Fruit fly (Drosophila melanogaster): ENCODE results near the gene Gr22d.

Gene Gr22d

DNA sequence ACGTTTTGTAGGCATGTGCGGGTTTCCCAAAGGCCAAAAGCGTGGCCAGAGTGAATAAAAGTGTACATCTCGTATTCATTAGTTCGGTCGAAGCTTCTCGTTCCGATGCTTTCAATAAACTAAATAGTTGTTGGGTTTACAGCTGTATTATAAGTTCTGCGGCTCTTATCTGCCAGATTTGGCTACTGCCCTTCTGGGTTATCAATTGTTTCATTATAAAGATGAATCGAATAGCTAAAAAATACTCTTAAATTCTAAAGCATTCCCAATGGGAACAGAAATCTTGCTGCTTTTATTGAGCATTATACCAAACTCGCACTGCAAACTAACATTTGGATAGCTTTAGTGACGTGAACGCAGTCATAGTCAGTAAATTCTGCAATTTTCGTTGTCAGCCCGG is 36.2 kb upstream of the Gr22d start, which contains the start of gene CG31664:
Gene CG31664 (minus strand): TSS at position 101 of the 400 bp plus-strand sequence.
- no peak for TF ChIP-seq ovo (GFP tag; optimal IDR thresholded peaks at IDR 0.05)
- TF ChIP-seq CG33017 (tag; optimal IDR thresholded peaks at IDR 0.05) = no peak
- no peak for TF ChIP-seq CG1620 (GFP tag; optimal IDR thresholded peaks at IDR 0.05)
- no peak for TF ChIP-seq CG14711 (tag; optimal IDR thresholded peaks at IDR 0.05)
- TF ChIP-seq Clk (GFP tag; optimal IDR thresholded peaks at IDR 0.05) = no peak
- TF ChIP-seq cic (GFP tag; optimal IDR thresholded peaks at IDR 0.05) = no peak
- no peak for TF ChIP-seq CG12768 (GFP tag; optimal IDR thresholded peaks at IDR 0.05)
- TF ChIP-seq bab1 (GFP tag; optimal IDR thresholded peaks at IDR 0.05) = no peak
- TF ChIP-seq Crg-1 (GFP tag; optimal IDR thresholded peaks at IDR 0.05) = no peak
- no peak for TF ChIP-seq CG7045 (GFP tag; optimal IDR thresholded peaks at IDR 0.05)
- TF ChIP-seq Hr96 (GFP tag; optimal IDR thresholded peaks at IDR 0.05) = no peak
- TF ChIP-seq kay (GFP tag; ENCODE audit: borderline replicate concordance) = no peak
- TF ChIP-seq Mnt (GFP tag; optimal IDR thresholded peaks at IDR 0.05) = no peak
- no peak for TF ChIP-seq CG11617 (GFP tag; optimal IDR thresholded peaks at IDR 0.05)
- TF ChIP-seq CG5204 (GFP tag; optimal IDR thresholded peaks at IDR 0.05) = no peak
- TF ChIP-seq pad (GFP tag; optimal IDR thresholded peaks at IDR 0.05) = no peak
- no peak for TF ChIP-seq toe (GFP tag; optimal IDR thresholded peaks at IDR 0.05)
- TF ChIP-seq CG7101 (tag; optimal IDR thresholded peaks at IDR 0.05) = no peak
- no peak for TF ChIP-seq cnc (optimal IDR thresholded peaks at IDR 0.05)

DNA sequence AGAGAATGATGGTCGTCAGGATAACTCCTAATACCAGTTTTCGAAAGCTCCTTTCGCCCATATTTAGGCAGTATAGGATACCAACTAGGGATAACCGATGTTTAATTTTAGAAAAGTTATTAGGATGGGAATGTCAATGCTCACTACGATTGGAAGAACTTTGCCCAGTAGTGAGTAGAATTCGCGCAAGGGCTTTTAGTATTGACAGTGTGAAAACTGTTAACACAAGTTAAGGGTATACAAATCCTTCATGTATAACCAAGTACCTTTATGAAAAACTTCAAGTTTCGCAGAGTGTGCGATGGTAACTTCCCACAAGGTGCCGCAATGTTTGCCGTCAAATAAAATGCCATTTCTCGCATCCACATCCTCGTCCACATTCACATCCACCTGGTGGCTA is 33.1 kb upstream of the Gr22d start, which contains the start of gene CG31933:
Gene CG31933 (minus strand): TSS at position 101 of the 400 bp plus-strand sequence.
- TF ChIP-seq bab1 (GFP tag; optimal IDR thresholded peaks at IDR 0.05) (no peak), Hr96 (GFP tag; optimal IDR thresholded peaks at IDR 0.05) (no peak), CG33017 (tag; optimal IDR thresholded peaks at IDR 0.05) (no peak), CG7101 (tag; optimal IDR thresholded peaks at IDR 0.05) (no peak), tj (GFP tag; optimal IDR thresholded peaks at IDR 0.05) (no peak), Mnt (GFP tag; optimal IDR thresholded peaks at IDR 0.05) (no peak)

DNA sequence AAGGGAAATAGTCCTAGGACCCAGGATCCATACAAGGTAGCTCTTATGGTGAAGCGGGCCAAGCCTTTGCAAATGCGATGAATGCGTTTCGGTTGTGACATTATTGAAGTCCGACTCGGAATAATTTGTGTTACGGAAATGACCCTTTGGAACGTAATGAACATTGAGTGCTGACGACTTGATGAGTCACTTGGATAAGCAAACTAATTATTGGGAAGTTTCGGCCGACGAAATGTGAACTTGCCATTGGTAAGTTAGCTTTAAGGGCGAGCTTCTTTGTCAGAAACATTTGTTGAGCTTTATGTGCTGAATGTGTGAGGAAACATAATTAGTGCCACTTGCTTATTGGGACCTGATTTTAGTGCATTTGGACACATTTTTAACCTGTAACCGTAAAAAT is 4.7 kb upstream of the Gr22d start, which contains the start of gene Gr22a:
Gene Gr22a (minus strand): TSS at position 101 of the 400 bp plus-strand sequence.
- TF ChIP-seq Clk (GFP tag; optimal IDR thresholded peaks at IDR 0.05) (no peak), toe (GFP tag; optimal IDR thresholded peaks at IDR 0.05) (no peak), CG12768 (GFP tag; optimal IDR thresholded peaks at IDR 0.05) (no peak), tj (GFP tag; optimal IDR thresholded peaks at IDR 0.05) (no peak), ovo (GFP tag; optimal IDR thresholded peaks at IDR 0.05) (no peak), cnc (optimal IDR thresholded peaks at IDR 0.05) (no peak), cic (GFP tag; optimal IDR thresholded peaks at IDR 0.05) (no peak), Hr96 (GFP tag; optimal IDR thresholded peaks at IDR 0.05) (no peak), CG7045 (GFP tag; optimal IDR thresholded peaks at IDR 0.05) (no peak), Crg-1 (GFP tag; optimal IDR thresholded peaks at IDR 0.05) (no peak), CG33017 (tag; optimal IDR thresholded peaks at IDR 0.05) (no peak), Mnt (GFP tag; optimal IDR thresholded peaks at IDR 0.05) (no peak), CG14711 (tag; optimal IDR thresholded peaks at IDR 0.05) (no peak), CG5204 (GFP tag; optimal IDR thresholded peaks at IDR 0.05) (no peak), kay (GFP tag; ENCODE audit: borderline replicate concordance) (no peak), pad (GFP tag; optimal IDR thresholded peaks at IDR 0.05) (no peak), CG7101 (tag; optimal IDR thresholded peaks at IDR 0.05) (no peak)

DNA sequence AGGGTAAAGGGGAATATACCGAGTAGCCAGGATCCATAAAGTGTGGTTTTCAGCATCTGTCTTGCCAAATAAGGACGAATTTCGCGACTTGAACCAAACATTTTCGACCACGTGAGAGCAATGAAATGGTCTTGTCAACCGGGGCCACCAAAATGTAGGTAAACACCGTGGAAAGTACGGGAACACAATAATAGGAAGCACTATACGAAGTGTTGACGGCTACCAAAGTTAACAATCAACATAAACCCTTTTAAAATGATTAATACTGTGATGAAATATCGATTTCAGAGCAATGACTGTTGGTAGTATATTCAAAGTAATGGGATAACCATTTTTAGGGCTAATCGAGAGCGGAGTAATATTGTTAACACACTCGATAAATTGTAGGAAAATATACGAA is 3.0 kb upstream of the Gr22d start, which contains the start of gene Gr22b:
Gene Gr22b (minus strand): TSS at position 101 of the 400 bp plus-strand sequence.
- no peak for TF ChIP-seq cnc (optimal IDR thresholded peaks at IDR 0.05)
- no peak for TF ChIP-seq CG14711 (tag; optimal IDR thresholded peaks at IDR 0.05)
- no peak for TF ChIP-seq CG7045 (GFP tag; optimal IDR thresholded peaks at IDR 0.05)
- no peak for TF ChIP-seq cic (GFP tag; optimal IDR thresholded peaks at IDR 0.05)
- no peak for TF ChIP-seq toe (GFP tag; optimal IDR thresholded peaks at IDR 0.05)
- TF ChIP-seq Mnt (GFP tag; optimal IDR thresholded peaks at IDR 0.05) = no peak
- TF ChIP-seq tj (GFP tag; optimal IDR thresholded peaks at IDR 0.05) = no peak

DNA sequence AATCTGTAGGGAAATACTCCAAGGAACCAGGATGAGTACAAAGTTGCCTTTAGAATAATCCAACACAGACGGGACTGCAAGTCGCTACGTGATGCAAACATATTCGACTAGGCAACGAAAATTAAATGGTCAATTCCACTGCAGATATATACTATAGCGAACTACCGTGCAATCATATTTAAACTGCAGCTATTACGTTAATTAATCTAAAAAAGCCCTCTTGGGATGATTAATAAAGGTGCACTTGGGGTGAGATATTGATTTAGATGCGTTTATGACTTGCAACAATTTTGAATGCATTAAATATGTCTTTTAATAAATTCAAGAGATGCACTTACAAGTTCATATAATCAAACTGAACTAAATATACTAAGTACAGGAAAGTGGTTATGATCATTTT is 1.6 kb upstream of the Gr22d start, which contains the start of gene Gr22c:
Gene Gr22c (minus strand): TSS at position 101 of the 400 bp plus-strand sequence.
- TF ChIP-seq Hr96 (GFP tag; optimal IDR thresholded peaks at IDR 0.05) = no peak
- no peak for TF ChIP-seq CG14711 (tag; optimal IDR thresholded peaks at IDR 0.05)
- TF ChIP-seq tj (GFP tag; optimal IDR thresholded peaks at IDR 0.05) = no peak
- TF ChIP-seq CG11617 (GFP tag; optimal IDR thresholded peaks at IDR 0.05) = no peak
- TF ChIP-seq CG33017 (tag; optimal IDR thresholded peaks at IDR 0.05) = no peak
- no peak for TF ChIP-seq CG1620 (GFP tag; optimal IDR thresholded peaks at IDR 0.05)

DNA sequence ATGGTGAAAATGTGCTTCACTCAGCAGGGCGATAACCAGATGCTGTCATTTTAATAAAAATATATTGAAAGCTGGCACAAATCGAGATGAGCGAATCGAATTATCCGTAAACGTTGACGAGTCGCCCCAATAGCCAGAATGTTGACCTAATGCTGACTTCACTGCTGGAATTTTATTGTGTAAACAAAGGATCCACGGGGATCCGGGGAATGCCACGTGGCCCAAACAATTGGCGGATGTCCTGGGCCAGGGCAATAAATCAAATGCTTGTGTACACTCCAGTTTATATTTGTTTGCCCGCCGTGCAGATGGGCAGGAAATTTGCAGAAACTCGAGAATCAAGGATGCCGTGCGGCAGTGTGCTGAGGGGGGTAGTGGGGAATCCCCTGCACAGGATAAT is 2.2 kb downstream of the Gr22d start:
- no peak for TF ChIP-seq kay (GFP tag; ENCODE audit: borderline replicate concordance)
- TF ChIP-seq CG12768 (GFP tag; optimal IDR thresholded peaks at IDR 0.05) = no peak
- TF ChIP-seq bab1 (GFP tag; optimal IDR thresholded peaks at IDR 0.05) = no peak
- TF ChIP-seq toe (GFP tag; optimal IDR thresholded peaks at IDR 0.05) = no peak
- TF ChIP-seq ovo (GFP tag; optimal IDR thresholded peaks at IDR 0.05) = no peak
- TF ChIP-seq tj (GFP tag; optimal IDR thresholded peaks at IDR 0.05) = no peak
- TF ChIP-seq CG7101 (tag; optimal IDR thresholded peaks at IDR 0.05) = no peak
- TF ChIP-seq cic (GFP tag; optimal IDR thresholded peaks at IDR 0.05) = no peak
- no peak for TF ChIP-seq Clk (GFP tag; optimal IDR thresholded peaks at IDR 0.05)
- no peak for TF ChIP-seq CG5204 (GFP tag; optimal IDR thresholded peaks at IDR 0.05)
- TF ChIP-seq CG33017 (tag; optimal IDR thresholded peaks at IDR 0.05) = no peak
- TF ChIP-seq Hr96 (GFP tag; optimal IDR thresholded peaks at IDR 0.05) = no peak

DNA sequence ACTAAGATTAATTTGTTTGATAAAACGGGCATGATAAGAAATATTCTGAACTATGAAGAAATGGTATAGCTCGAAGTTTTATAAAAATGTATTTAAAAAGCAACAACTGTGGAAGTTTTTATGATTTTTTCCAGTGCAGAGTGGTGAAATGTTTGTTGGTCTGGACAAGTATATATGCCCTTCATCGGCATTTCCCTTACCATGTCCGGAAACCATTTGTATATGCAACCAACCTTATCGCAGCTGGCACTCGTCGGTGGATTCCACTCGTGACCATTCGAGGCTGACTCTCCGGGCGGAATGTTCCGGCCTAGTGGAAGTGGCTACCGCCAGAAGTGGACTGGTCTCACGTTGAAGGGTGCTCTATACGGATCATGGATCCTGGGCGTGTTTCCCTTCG is 6.4 kb downstream of the Gr22d start, which contains the start of gene Gr22e:
Gene Gr22e (plus strand): TSS at position 301 of the 400 bp plus-strand sequence.
- TF ChIP-seq CG33017 (tag; optimal IDR thresholded peaks at IDR 0.05) (no peak), CG11617 (GFP tag; optimal IDR thresholded peaks at IDR 0.05) (no peak), CG1620 (GFP tag; optimal IDR thresholded peaks at IDR 0.05) (no peak), CG7101 (tag; optimal IDR thresholded peaks at IDR 0.05) (no peak), kay (GFP tag; ENCODE audit: borderline replicate concordance) (no peak), CG5204 (GFP tag; optimal IDR thresholded peaks at IDR 0.05) (no peak), cic (GFP tag; optimal IDR thresholded peaks at IDR 0.05) (no peak), CG14711 (tag; optimal IDR thresholded peaks at IDR 0.05) (no peak), Crg-1 (GFP tag; optimal IDR thresholded peaks at IDR 0.05) (no peak), ovo (GFP tag; optimal IDR thresholded peaks at IDR 0.05) (no peak), Hr96 (GFP tag; optimal IDR thresholded peaks at IDR 0.05) (no peak), cnc (optimal IDR thresholded peaks at IDR 0.05) (no peak), Clk (GFP tag; optimal IDR thresholded peaks at IDR 0.05) (no peak), tj (GFP tag; optimal IDR thresholded peaks at IDR 0.05) (no peak), CG7045 (GFP tag; optimal IDR thresholded peaks at IDR 0.05) (no peak), pad (GFP tag; optimal IDR thresholded peaks at IDR 0.05) (no peak), bab1 (GFP tag; optimal IDR thresholded peaks at IDR 0.05) (no peak), CG12768 (GFP tag; optimal IDR thresholded peaks at IDR 0.05) (no peak), toe (GFP tag; optimal IDR thresholded peaks at IDR 0.05) (no peak)

All from whole organism, adult.